Worm (Caenorhabditis elegans) whole organism, late embryonic: ENCODE measurements around the gene rpt-4.

Experiments
- F13H6.1 ChIP-seq: sonication (generic microtip); optimal IDR thresholded peaks from 2 replicates; lab custom pipeline; 2016; ENCODE audit warnings: missing genetic modification characterization, missing compliant biosample characterization
- T23F11.4 ChIP-seq: fragments of 200-800 bp; sonication (Bioruptor generic); optimal IDR thresholded peaks from 2 replicates; lab custom pipeline; 2018; ENCODE audit warnings: mild to moderate bottlenecking, missing genetic modification characterization, missing compliant biosample characterization
- ahr-1 ChIP-seq: sonication (generic microtip); optimal IDR thresholded peaks from 2 replicates; lab custom pipeline; 2016; ENCODE audit warnings: missing genetic modification characterization, missing compliant biosample characterization
- ama-1 ChIP-seq: fragments of 150-350 bp; optimal IDR thresholded peaks from 2 replicates; lab custom pipeline; 2014
- ceh-6 ChIP-seq: fragments of 200-800 bp; sonication (Bioruptor generic); optimal IDR thresholded peaks from 2 replicates; lab custom pipeline; 2018; ENCODE audit warnings: mild to moderate bottlenecking, missing genetic modification characterization, missing compliant biosample characterization
- pag-3 ChIP-seq: sonication (generic microtip); optimal IDR thresholded peaks from 2 replicates; lab custom pipeline; 2016; ENCODE audit warnings: missing compliant biosample characterization, missing genetic modification characterization, borderline replicate concordance
- pqm-1 ChIP-seq: sonication (generic microtip); optimal IDR thresholded peaks from 2 replicates; lab custom pipeline; 2016; ENCODE audit warnings: missing genetic modification characterization, missing compliant biosample characterization
- rnt-1 ChIP-seq: sonication (generic microtip); optimal IDR thresholded peaks from 2 replicates; lab custom pipeline; 2016; ENCODE audit warnings: missing genetic modification characterization, missing compliant biosample characterization
- sdc-2 ChIP-seq: sonication (generic microtip); optimal IDR thresholded peaks from 2 replicates; lab custom pipeline; 2016; ENCODE audit warnings: missing genotype, missing genetic modification characterization, missing compliant biosample characterization
- tbx-2 ChIP-seq: sonication (generic microtip); optimal IDR thresholded peaks from 2 replicates; lab custom pipeline; 2016; ENCODE audit warnings: missing genetic modification characterization, missing compliant biosample characterization
- ttx-3 ChIP-seq: sonication (generic microtip); optimal IDR thresholded peaks from 2 replicates; lab custom pipeline; 2016; ENCODE audit warnings: missing genetic modification reagents, missing genetic modification characterization, missing compliant biosample characterization
- unc-42 ChIP-seq: sonication (generic microtip); optimal IDR thresholded peaks from 2 replicates; lab custom pipeline; 2016; ENCODE audit warnings: missing genotype, missing genetic modification characterization, missing compliant biosample characterization
- unc-55 ChIP-seq: sonication (generic microtip); optimal IDR thresholded peaks from 2 replicates; lab custom pipeline; 2017; ENCODE audit warnings: missing biosample characterization, missing genetic modification reagents, missing genetic modification characterization

DNA sequence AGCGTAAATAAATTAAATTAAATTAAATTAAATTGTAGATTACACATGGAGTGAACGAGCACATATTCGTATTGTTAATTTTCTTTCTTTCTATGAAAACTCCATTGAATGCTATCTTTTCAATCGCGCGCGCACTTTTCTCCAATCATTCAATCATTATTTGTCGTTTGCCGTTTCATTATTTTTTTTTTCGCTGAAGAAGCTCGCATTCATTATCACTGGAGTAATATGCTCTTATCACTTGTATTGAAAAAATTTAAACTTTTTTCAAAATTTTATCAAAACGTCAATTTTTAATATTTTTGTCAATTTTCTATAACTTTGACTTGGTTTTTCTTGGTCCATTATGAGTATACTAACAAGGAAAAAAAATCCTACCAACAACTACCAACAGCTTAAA lies 19.5 kb upstream of the rpt-4 start:
- TF ChIP-seq T23F11.4 (no peak), tbx-2 (tag; lab: Kevin White, UChicago) (no peak), ceh-6 (GFP tag; lab: Kevin White, UChicago) (no peak), F13H6.1 (tag; lab: Kevin White, UChicago) (no peak), sdc-2 (tag; lab: Kevin White, UChicago) (no peak), unc-42 (no peak), pag-3 (tag; lab: Kevin White, UChicago) (no peak), ama-1 (lab: Kevin White, UChicago) (no peak), unc-55 (GFP tag; lab: Kevin White, UChicago) (no peak), ttx-3 (tag; lab: Kevin White, UChicago) (no peak), ahr-1 (tag; lab: Kevin White, UChicago) (no peak), pqm-1 (tag; lab: Kevin White, UChicago) (no peak), rnt-1 (tag; lab: Kevin White, UChicago) (no peak)
